Worm (Caenorhabditis elegans) whole organism, L4 larva: Measurements from ENCODE around the gene degl-1.

ENCODE experiments used
- F10B5.3 ChIP-seq: sonication (generic microtip); optimal IDR thresholded peaks from 2 replicates; lab custom pipeline; 2016; ENCODE audit warnings: mild to moderate bottlenecking, missing genetic modification characterization, missing compliant biosample characterization
- R02D3.7 ChIP-seq: fragments of 150-350 bp; sonication (generic microtip); optimal IDR thresholded peaks from 3 replicates; lab custom pipeline; 2014; ENCODE audit warnings: missing biosample characterization, missing genetic modification characterization
- ceh-28 ChIP-seq: fragments of 150-350 bp; optimal IDR thresholded peaks from 2 replicates; lab custom pipeline; 2014; ENCODE audit warnings: missing biosample characterization, missing genetic modification reagents, missing genetic modification characterization
- daf-16 ChIP-seq, 3 experiments: sonication (generic microtip); optimal IDR thresholded peaks; 2 replicates each; lab custom pipeline; 2016 to 2017; ENCODE audit warnings: missing genetic modification characterization in 3 of 3, missing genetic modification reagents in 3 of 3, mild to moderate bottlenecking in 2 of 3, missing compliant biosample characterization in 2 of 3, missing biosample characterization in 1 of 3, moderate library complexity in 1 of 3
- gei-8 ChIP-seq: fragments of 200-800 bp; sonication (Bioruptor generic); optimal IDR thresholded peaks from 2 replicates; lab custom pipeline; 2018; ENCODE audit warnings: mild to moderate bottlenecking, missing genetic modification characterization, missing compliant biosample characterization
- jun-1 ChIP-seq: fragments of 150-350 bp; optimal IDR thresholded peaks from 2 replicates; lab custom pipeline; 2014; ENCODE audit warnings: missing biosample characterization, missing genetic modification reagents, missing genetic modification characterization
- lin-15B ChIP-seq: fragments of 150-350 bp; sonication (generic microtip); optimal IDR thresholded peaks from 3 replicates; lab custom pipeline; 2014; ENCODE audit warnings: missing biosample characterization, missing genetic modification characterization
- madf-5 ChIP-seq, 2 experiments: fragments of 200-800 bp; sonication (Bioruptor generic); IDR thresholded peaks; 2 replicates each; pipeline ENCODE4 v1.3.6; 2022; ENCODE audit warnings: missing compliant biosample characterization in 2 of 2, missing genetic modification characterization in 2 of 2
- nhr-10 ChIP-seq: fragments of 150-350 bp; optimal IDR thresholded peaks from 2 replicates; lab custom pipeline; 2014; ENCODE audit warnings: missing biosample characterization, missing genetic modification characterization
- nhr-102 ChIP-seq: sonication (generic microtip); optimal IDR thresholded peaks from 2 replicates; lab custom pipeline; 2016; ENCODE audit warnings: mild to moderate bottlenecking, missing genetic modification characterization, moderate library complexity, missing compliant biosample characterization
- nhr-237 ChIP-seq: sonication (generic microtip); optimal IDR thresholded peaks from 2 replicates; lab custom pipeline; 2017; ENCODE audit warnings: missing biosample characterization, missing genetic modification characterization
- zag-1 ChIP-seq: fragments of 150-350 bp; optimal IDR thresholded peaks from 2 replicates; lab custom pipeline; 2014; ENCODE audit warnings: missing biosample characterization, missing genetic modification characterization

- TF ChIP-seq gei-8 (GFP tag; lab: Kevin White, UChicago) (no peak), lin-15B (tag; lab: Kevin White, UChicago) (no peak), jun-1 (tag; lab: Kevin White, UChicago) (no peak), ceh-28 (no peak), R02D3.7 (no peak), nhr-10 (tag; lab: Kevin White, UChicago) (no peak), F10B5.3 (tag; lab: Kevin White, UChicago) (no peak), nhr-102 (tag; lab: Kevin White, UChicago) (no peak), nhr-237 (tag; lab: Kevin White, UChicago) (no peak), zag-1 (tag; lab: Kevin White, UChicago) (no peak), madf-5 (GFP tag; IDR thresholded peaks at IDR 0.05; lab: Robert Waterston, UW) (no peak), daf-16 (GFP tag; optimal IDR thresholded peaks at IDR 0.05; lab: Kevin White, UChicago) (no peak), daf-16 (tag; optimal IDR thresholded peaks at IDR 0.05; lab: Kevin White, UChicago) (no peak)
Measured at ce11 chrIV:14766382-14766781, 4.8 kb downstream of the degl-1 start, which contains the start of gene vti-1.
